Fruit fly (Drosophila melanogaster) whole organism, adult: ENCODE results near the gene side-III.

Source experiments
- CG12768 ChIP-seq: fragments of 200-800 bp; sonication (Bioruptor generic); optimal IDR thresholded peaks from 2 replicates; lab custom pipeline; 2017; ENCODE audit warnings: missing biosample characterization, missing genetic modification characterization, mild to moderate bottlenecking, moderate library complexity, missing genetic modification reagents
- CG14711 ChIP-seq: fragments of 200-800 bp; sonication (Bioruptor generic); optimal IDR thresholded peaks from 2 replicates; lab custom pipeline; 2018; ENCODE audit warnings: missing biosample characterization, mild to moderate bottlenecking, missing genetic modification characterization, moderate library complexity
- CG33017 ChIP-seq: fragments of 200-800 bp; sonication (Bioruptor generic); optimal IDR thresholded peaks from 2 replicates; lab custom pipeline; 2018; ENCODE audit warnings: missing biosample characterization, mild to moderate bottlenecking, missing genetic modification characterization, moderate library complexity
- CG5204 ChIP-seq: fragments of 200-800 bp; sonication (Bioruptor generic); optimal IDR thresholded peaks from 2 replicates; lab custom pipeline; 2016; ENCODE audit warnings: missing biosample characterization, missing genetic modification characterization
- CG7045 ChIP-seq: fragments of 200-800 bp; sonication (Bioruptor generic); optimal IDR thresholded peaks from 2 replicates; lab custom pipeline; 2017; ENCODE audit warnings: missing biosample characterization, mild to moderate bottlenecking, missing genetic modification characterization
- CG7101 ChIP-seq: fragments of 200-800 bp; sonication (Bioruptor generic); optimal IDR thresholded peaks from 2 replicates; lab custom pipeline; 2018; ENCODE audit warnings: missing biosample characterization, mild to moderate bottlenecking, missing genetic modification characterization, moderate library complexity
- Clk ChIP-seq: fragments of 200-800 bp; sonication (Bioruptor generic); optimal IDR thresholded peaks from 2 replicates; lab custom pipeline; 2017; ENCODE audit warnings: missing biosample characterization, missing genetic modification characterization
- Hr96 ChIP-seq: fragments of 200-800 bp; sonication (Bioruptor generic); optimal IDR thresholded peaks from 2 replicates; lab custom pipeline; 2016; ENCODE audit warnings: missing biosample characterization, missing genetic modification characterization
- cic ChIP-seq: fragments of 200-800 bp; sonication (Bioruptor generic); optimal IDR thresholded peaks from 2 replicates; lab custom pipeline; 2017; ENCODE audit warnings: missing biosample characterization, mild to moderate bottlenecking, missing genetic modification characterization, moderate library complexity
- kay ChIP-seq: fragments of 200-800 bp; sonication (Bioruptor generic); peaks from one replicate; lab custom pipeline; 2016; ENCODE audit warnings: missing biosample characterization, missing genetic modification characterization, borderline replicate concordance
- ovo ChIP-seq: fragments of 200-800 bp; sonication (Bioruptor generic); optimal IDR thresholded peaks from 2 replicates; lab custom pipeline; 2016; ENCODE audit warnings: missing biosample characterization, missing genetic modification characterization
- toe ChIP-seq: fragments of 200-800 bp; sonication (Bioruptor generic); optimal IDR thresholded peaks from 2 replicates; lab custom pipeline; 2016; ENCODE audit warnings: missing biosample characterization, missing genetic modification characterization

dm6 chr3R:5976717-5977116 lies 17.4 kb upstream of the side-III start, which contains the start of gene Obp83b:
- no peak for TF ChIP-seq Clk
- no peak for TF ChIP-seq ovo (GFP tag; lab: Kevin White, UChicago)
- TF ChIP-seq CG33017 (tag; lab: Kevin White, UChicago) = no peak
- TF ChIP-seq kay = no peak
- no peak for TF ChIP-seq CG5204 (GFP tag; lab: Kevin White, UChicago)
- no peak for TF ChIP-seq CG14711 (tag; lab: Kevin White, UChicago)
- TF ChIP-seq cic (GFP tag; lab: Kevin White, UChicago) = no peak
- no peak for TF ChIP-seq CG7045
- no peak for TF ChIP-seq Hr96 (GFP tag; lab: Kevin White, UChicago)
- no peak for TF ChIP-seq toe (GFP tag; lab: Kevin White, UChicago)
- no peak for TF ChIP-seq CG12768 (GFP tag; lab: Kevin White, UChicago)
- no peak for TF ChIP-seq CG7101
